Worm (Caenorhabditis elegans): ENCODE results near the gene C50E3.6.

DNA sequence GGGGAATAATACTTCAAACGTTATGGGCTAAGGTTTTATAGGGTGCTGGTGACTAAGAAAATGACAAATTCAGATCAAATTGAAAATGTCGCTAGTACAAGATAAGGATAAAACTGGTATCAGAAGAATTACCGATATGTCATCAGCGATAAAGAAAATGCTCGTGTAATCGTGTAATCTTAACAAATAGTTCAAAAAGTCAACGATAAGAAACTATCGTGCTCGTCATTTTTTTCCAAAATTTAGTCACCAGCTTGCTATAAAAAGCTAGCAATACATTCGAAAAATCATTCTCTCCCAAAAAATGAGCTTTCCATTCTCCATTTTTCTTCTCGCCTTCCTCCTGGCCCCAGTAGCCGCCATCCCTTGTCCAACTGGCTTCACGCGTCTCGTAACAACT lies 47.4 kb upstream of the C50E3.6 start, which contains the start of gene clec-45:
- TF ChIP-seq elt-2 (tag; optimal IDR thresholded peaks at IDR 0.05): no peak
- no peak for TF ChIP-seq daf-12 (tag; optimal IDR thresholded peaks at IDR 0.05)

Measured in whole organism, L3 larva.